Worm (Caenorhabditis elegans) whole organism, L4/young adult: ENCODE data around the gene vang-1.

Source experiments
- W03F9.2 ChIP-seq: fragments of 150-350 bp; optimal IDR thresholded peaks from 2 replicates; lab custom pipeline; 2014; ENCODE audit warnings: missing biosample characterization, missing genetic modification characterization
- dao-5 ChIP-seq: sonication (generic microtip); optimal IDR thresholded peaks from 2 replicates; lab custom pipeline; 2016; ENCODE audit warnings: missing genotype, missing genetic modification characterization, moderate library complexity, missing compliant biosample characterization
- him-1 ChIP-seq: sonication (generic microtip); optimal IDR thresholded peaks from 2 replicates; lab custom pipeline; 2016; ENCODE audit warnings: missing genotype, missing genetic modification reagents, missing genetic modification characterization, missing compliant biosample characterization

ce11 chrX:2902854-2903253 is 17.2 kb downstream of the vang-1 start:
- TF ChIP-seq him-1 (tag; lab: Kevin White, UChicago) (no peak), dao-5 (tag; lab: Kevin White, UChicago) (no peak), W03F9.2 (tag; lab: Kevin White, UChicago) (no peak)
